Fruit fly (Drosophila melanogaster): ENCODE data around the gene ATPsynCF6.

Gene ATPsynCF6

dm6 chr3R:23331280-23331679, 24.6 kb downstream of the ATPsynCF6 start (continued):
- TF ChIP-seq kni (GFP tag; optimal IDR thresholded peaks at IDR 0.05), result peak; percentile 12
- no peak for TF ChIP-seq lov (optimal IDR thresholded peaks at IDR 0.05)
- TF ChIP-seq lov (GFP tag; IDR thresholded peaks at IDR 0.05), result no peak
- TF ChIP-seq Dref (GFP tag; IDR thresholded peaks at IDR 0.05), result no peak
- no peak for TF ChIP-seq disco-r (GFP tag; optimal IDR thresholded peaks at IDR 0.05)
- peak; percentile 51 for TF ChIP-seq grau (tag; optimal IDR thresholded peaks at IDR 0.05)
- TF ChIP-seq Meics (GFP tag; optimal IDR thresholded peaks at IDR 0.05), result peak; percentile 43
- TF ChIP-seq CG4404 (GFP tag; IDR thresholded peaks at IDR 0.05), result no peak
- no peak for TF ChIP-seq cwo (GFP tag; optimal IDR thresholded peaks at IDR 0.05)
- TF ChIP-seq CG8944 (GFP tag; optimal IDR thresholded peaks at IDR 0.05), result no peak
- peak; percentile 45 for TF ChIP-seq Max (GFP tag; optimal IDR thresholded peaks at IDR 0.05)
- TF ChIP-seq h (optimal IDR thresholded peaks at IDR 0.05), result no peak
- TF ChIP-seq pum (GFP tag; optimal IDR thresholded peaks at IDR 0.05), result no peak
- TF ChIP-seq CG14965 (GFP tag; optimal IDR thresholded peaks at IDR 0.05; ENCODE audit: borderline replicate concordance), result peak; percentile 99
- no peak for TF ChIP-seq CG5953 (GFP tag; IDR thresholded peaks at IDR 0.05)
- no peak for TF ChIP-seq Eip74EF (GFP tag; optimal IDR thresholded peaks at IDR 0.05)
- TF ChIP-seq tup (GFP tag; optimal IDR thresholded peaks at IDR 0.05), result no peak
- TF ChIP-seq CG15696 (tag; optimal IDR thresholded peaks at IDR 0.05), result peak; percentile 74
- no peak for TF ChIP-seq emc (GFP tag; optimal IDR thresholded peaks at IDR 0.05)
- TF ChIP-seq nmo (GFP tag; optimal IDR thresholded peaks at IDR 0.05), result peak; percentile 31
- TF ChIP-seq trh (GFP tag; optimal IDR thresholded peaks at IDR 0.05), result no peak
- peak; percentile 53 for TF ChIP-seq Mad (GFP tag; optimal IDR thresholded peaks at IDR 0.05)
- 0 out of 2 replicates have a peak, but pooled peaks have one; percentile 19 for TF ChIP-seq ttk (GFP tag; IDR thresholded peaks at IDR 0.05)
- TF ChIP-seq H2.0 (GFP tag; IDR thresholded peaks at IDR 0.05), result no peak
- peak; percentile 54 for TF ChIP-seq trem (tag; optimal IDR thresholded peaks at IDR 0.05)
- no peak for TF ChIP-seq schlank (tag; optimal IDR thresholded peaks at IDR 0.05)
- peak; percentile 48 for TF ChIP-seq CG4328 (GFP tag; optimal IDR thresholded peaks at IDR 0.05)
- TF ChIP-seq CG34422 (GFP tag; IDR thresholded peaks at IDR 0.05), result peak; percentile 30; the same call in 1 of the 3 replicates
- no peak for TF ChIP-seq al (GFP tag; IDR thresholded peaks at IDR 0.05)
- TF ChIP-seq CG15269 (tag; optimal IDR thresholded peaks at IDR 0.05), result peak; percentile 53
- TF ChIP-seq hth (optimal IDR thresholded peaks at IDR 0.05), result no peak
- no peak for TF ChIP-seq sna (GFP tag; IDR thresholded peaks at IDR 0.05; ENCODE audit: partially characterized antibody)
- no peak for TF ChIP-seq crol (GFP tag; IDR thresholded peaks at IDR 0.05)
- TF ChIP-seq CG6683 (GFP tag; optimal IDR thresholded peaks at IDR 0.05), result peak; percentile 7
- TF ChIP-seq CG18476 (GFP tag; optimal IDR thresholded peaks at IDR 0.05), result peak; percentile 36
- TF ChIP-seq ab (GFP tag; optimal IDR thresholded peaks at IDR 0.05), result no peak
- TF ChIP-seq HLH3B (GFP tag; IDR thresholded peaks at IDR 0.05), result no peak
- TF ChIP-seq Tbp (GFP tag; optimal IDR thresholded peaks at IDR 0.05), result no peak
- no peak for TF ChIP-seq CG17361 (GFP tag; IDR thresholded peaks at IDR 0.05)
- no peak for TF ChIP-seq CG10321 (GFP tag; IDR thresholded peaks at IDR 0.05)
- TF ChIP-seq CG11247 (GFP tag; IDR thresholded peaks at IDR 0.05), result 0 out of 2 replicates have a peak, but pooled peaks have one; percentile 7
- TF ChIP-seq CkIIα-i1 (GFP tag; IDR thresholded peaks at IDR 0.05), result no peak
- TF ChIP-seq tio (GFP tag; optimal IDR thresholded peaks at IDR 0.05), result peak; percentile 22
- TF ChIP-seq CG10366 (GFP tag; IDR thresholded peaks at IDR 0.05), result no peak
- peak; percentile 58 for TF ChIP-seq Blimp-1 (GFP tag; optimal IDR thresholded peaks at IDR 0.05)
- TF ChIP-seq pho (GFP tag; optimal IDR thresholded peaks at IDR 0.05), result no peak
- TF ChIP-seq cato (GFP tag; optimal IDR thresholded peaks at IDR 0.05; ENCODE audit: borderline replicate concordance), result peak; percentile 20
- no peak for TF ChIP-seq CG12744 (GFP tag; optimal IDR thresholded peaks at IDR 0.05)
- TF ChIP-seq ro (GFP tag; IDR thresholded peaks at IDR 0.05), result no peak
- no peak for TF ChIP-seq Dip3 (GFP tag; optimal IDR thresholded peaks at IDR 0.05)
- peak; percentile 33 for TF ChIP-seq jing (GFP tag; optimal IDR thresholded peaks at IDR 0.05)
- TF ChIP-seq CG12659 (GFP tag; optimal IDR thresholded peaks at IDR 0.05), result peak; percentile 38
- no peak for TF ChIP-seq CG9215 (GFP tag; IDR thresholded peaks at IDR 0.05)

All from whole organism, embryonic.